Worm (Caenorhabditis elegans): ENCODE measurements around the gene Y55F3C.10.

The Y55F3C.10 gene

ce11 chrIV:684748-685147 lies 34.5 kb downstream of the Y55F3C.10 start:
- no peak for TF ChIP-seq T26A8.4 (GFP tag; IDR thresholded peaks at IDR 0.05)
- TF ChIP-seq unc-62 (GFP tag; optimal IDR thresholded peaks at IDR 0.05 in 1 of 2) = peak in 1 of 2 experiments; percentile 90
- TF ChIP-seq unc-62 (tag; optimal IDR thresholded peaks at IDR 0.05) = no peak
- no peak for TF ChIP-seq daf-16 (GFP tag; optimal IDR thresholded peaks at IDR 0.05)
- no peak for TF ChIP-seq daf-16 (tag; optimal IDR thresholded peaks at IDR 0.05)
- TF ChIP-seq ZK337.2 (GFP tag; IDR thresholded peaks at IDR 0.05) = no peak
- TF ChIP-seq aha-1 (tag) = peak; percentile 65

ce11 chrIV:684197-684596 lies 35.1 kb downstream of the Y55F3C.10 start, which contains the start of gene cutl-28:
cutl-28 (plus strand) TSS chrIV:684497.
- TF ChIP-seq F37D6.2 (tag; optimal IDR thresholded peaks at IDR 0.05) = no peak
- TF ChIP-seq nhr-77 (tag; optimal IDR thresholded peaks at IDR 0.05) = no peak
- no peak for TF ChIP-seq mep-1 (tag; optimal IDR thresholded peaks at IDR 0.05)
- TF ChIP-seq sdz-12 (GFP tag; optimal IDR thresholded peaks at IDR 0.05) = no peak
- TF ChIP-seq zag-1 (tag; optimal IDR thresholded peaks at IDR 0.05) = no peak
- TF ChIP-seq fos-1 (tag; optimal IDR thresholded peaks at IDR 0.05) = no peak
- TF ChIP-seq dpl-1 (GFP tag; optimal IDR thresholded peaks at IDR 0.05) = no peak
- no peak for TF ChIP-seq hif-1 (tag; optimal IDR thresholded peaks at IDR 0.05)
- TF ChIP-seq pha-4 (GFP tag; IDR thresholded peaks at IDR 0.05) = no peak
- no peak for TF ChIP-seq pha-4 (tag; optimal IDR thresholded peaks at IDR 0.05)
- TF ChIP-seq daf-8 (GFP tag; IDR thresholded peaks at IDR 0.05) = no peak
- no peak for TF ChIP-seq hlh-11 (tag; optimal IDR thresholded peaks at IDR 0.05)
- TF ChIP-seq vab-7 (GFP tag; IDR thresholded peaks at IDR 0.05) = no peak
- TF ChIP-seq aly-2 (tag; optimal IDR thresholded peaks at IDR 0.05) = no peak
- no peak for TF ChIP-seq zip-11 (GFP tag; IDR thresholded peaks at IDR 0.05)
- TF ChIP-seq dmd-6 (GFP tag; IDR thresholded peaks at IDR 0.05) = no peak
- TF ChIP-seq mdl-1 (tag; optimal IDR thresholded peaks at IDR 0.05) = no peak
- TF ChIP-seq lin-29 (GFP tag; IDR thresholded peaks at IDR 0.05) = no peak

ce11 chrIV:682726-683340 lies 36.4 kb downstream of the Y55F3C.10 start:
- peak; percentile 50; the same call in 1 of the 2 replicates for TF ChIP-seq set-16 (GFP tag; IDR thresholded peaks at IDR 0.05)
- no peak for TF ChIP-seq T20F7.1 (GFP tag; optimal IDR thresholded peaks at IDR 0.05)
- peak; percentile 83 for TF ChIP-seq dmd-9 (GFP tag; IDR thresholded peaks at IDR 0.05)
- no peak for TF ChIP-seq ceh-62 (tag; optimal IDR thresholded peaks at IDR 0.05)
- TF ChIP-seq lim-7 (GFP tag; IDR thresholded peaks at IDR 0.05) = peak; percentile 95
- TF ChIP-seq mep-1 (tag; optimal IDR thresholded peaks at IDR 0.05) = no peak
- TF ChIP-seq nhr-28 (tag; optimal IDR thresholded peaks at IDR 0.05) = peak; percentile 38
- TF ChIP-seq F37D6.2 (tag; optimal IDR thresholded peaks at IDR 0.05) = peak; percentile 41
- peak; percentile 80 for TF ChIP-seq arid-1 (GFP tag; conservative IDR thresholded peaks at IDR 0.05)
- TF ChIP-seq mxl-3 (GFP tag; optimal IDR thresholded peaks at IDR 0.05) = peak; percentile 77
- TF ChIP-seq dmd-8 (GFP tag; IDR thresholded peaks at IDR 0.05) = peak; percentile 91
- TF ChIP-seq daf-19 (GFP tag; conservative IDR thresholded peaks at IDR 0.05) = peak; percentile 80
- TF ChIP-seq fkh-10 (GFP tag; optimal IDR thresholded peaks at IDR 0.05) = no peak
- no peak for TF ChIP-seq ZK546.5 (tag; optimal IDR thresholded peaks at IDR 0.05)
- peak; percentile 65 for TF ChIP-seq ZK337.2 (GFP tag; IDR thresholded peaks at IDR 0.05)
- peak; percentile 30; the same call in 1 of the 2 replicates for TF ChIP-seq lin-1 (GFP tag; IDR thresholded peaks at IDR 0.05)
- TF ChIP-seq F26F4.8 (GFP tag; conservative IDR thresholded peaks at IDR 0.05) = peak; percentile 73
- TF ChIP-seq tra-1 (GFP tag; IDR thresholded peaks at IDR 0.05) = peak; percentile 76
- TF ChIP-seq aha-1 (tag) = peak; percentile 94
- peak; percentile 84 for TF ChIP-seq hlh-11 (tag; optimal IDR thresholded peaks at IDR 0.05)
- TF ChIP-seq Y5F2A.4 (GFP tag; optimal IDR thresholded peaks at IDR 0.05) = peak; percentile 69
- peak; percentile 94 for TF ChIP-seq egl-43 (GFP tag; IDR thresholded peaks at IDR 0.05)
- no peak for TF ChIP-seq spr-1 (tag; optimal IDR thresholded peaks at IDR 0.05)
- peak; percentile 78 for TF ChIP-seq mes-2 (tag; optimal IDR thresholded peaks at IDR 0.05; ENCODE audit: poor library complexity, severe bottlenecking)
- TF ChIP-seq daf-8 (GFP tag; IDR thresholded peaks at IDR 0.05) = no peak
- peak; percentile 90 for TF ChIP-seq hlh-30 (tag; optimal IDR thresholded peaks at IDR 0.05; ENCODE audit: insufficient read depth)
- TF ChIP-seq snpc-4 (tag; optimal IDR thresholded peaks at IDR 0.05) = no peak
- peak; percentile 57 for TF ChIP-seq ztf-7 (tag; optimal IDR thresholded peaks at IDR 0.05)
- TF ChIP-seq ceh-44 (GFP tag; IDR thresholded peaks at IDR 0.05) = peak; percentile 62; the same call in 1 of the 2 replicates
- TF ChIP-seq snpc-1.2 (GFP tag; IDR thresholded peaks at IDR 0.05) = peak; percentile 85

Measured in whole organism, L4 larva.